Worm (Caenorhabditis elegans) whole organism, L4/young adult: ENCODE results near the gene ral-1.

Source experiments
- W03F9.2 ChIP-seq: fragments of 150-350 bp; optimal IDR thresholded peaks from 2 replicates; lab custom pipeline; 2014; ENCODE audit warnings: missing biosample characterization, missing genetic modification characterization
- dao-5 ChIP-seq: sonication (generic microtip); optimal IDR thresholded peaks from 2 replicates; lab custom pipeline; 2016; ENCODE audit warnings: missing genotype, missing genetic modification characterization, moderate library complexity, missing compliant biosample characterization
- him-1 ChIP-seq: sonication (generic microtip); optimal IDR thresholded peaks from 2 replicates; lab custom pipeline; 2016; ENCODE audit warnings: missing genotype, missing genetic modification reagents, missing genetic modification characterization, missing compliant biosample characterization

- TF ChIP-seq him-1 (tag; lab: Kevin White, UChicago) = no peak
- no peak for TF ChIP-seq W03F9.2
- TF ChIP-seq dao-5 (tag; lab: Kevin White, UChicago) = no peak
Measured at ce11 chrIII:3307379-3307778, 3.7 kb upstream of the ral-1 start.
